Fruit fly (Drosophila melanogaster): ENCODE data around the gene Snoo.

Gene Snoo

DNA sequence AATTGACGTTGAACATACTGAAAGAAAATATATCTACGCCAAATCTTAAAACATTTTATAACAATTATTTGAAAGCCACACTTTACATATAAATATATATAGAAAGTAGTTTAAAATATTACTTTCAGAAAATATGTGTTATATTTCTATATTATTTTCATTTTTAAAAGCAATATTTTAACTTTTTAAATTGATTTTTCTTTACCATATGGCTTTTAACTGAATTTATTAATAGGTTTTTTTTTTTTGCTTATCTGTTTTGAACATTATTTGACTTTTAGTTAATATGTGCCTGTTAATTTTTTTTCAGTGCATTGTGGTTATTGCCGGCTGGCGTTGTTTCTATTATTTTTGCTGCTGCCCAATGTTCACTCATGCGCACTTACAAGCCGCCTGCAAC, 15.9 kb downstream of the Snoo start (continued):
- TF ChIP-seq Lim3 (GFP tag; IDR thresholded peaks at IDR 0.05): no peak
- no peak for TF ChIP-seq Rfx (GFP tag; IDR thresholded peaks at IDR 0.05)
- peak; percentile 5 for TF ChIP-seq Sox100B (GFP tag; optimal IDR thresholded peaks at IDR 0.05)
- no peak for TF ChIP-seq Dfd (GFP tag; optimal IDR thresholded peaks at IDR 0.05)
- peak; percentile 46; the same call in 2 of the 3 replicates for TF ChIP-seq CG17361 (GFP tag; IDR thresholded peaks at IDR 0.05)
- TF ChIP-seq Spps (tag; optimal IDR thresholded peaks at IDR 0.05): no peak
- no peak for TF ChIP-seq abd-A (tag; optimal IDR thresholded peaks at IDR 0.05)
- no peak for TF ChIP-seq Awh (GFP tag; IDR thresholded peaks at IDR 0.05)
- no peak for TF ChIP-seq CG12071 (GFP tag; optimal IDR thresholded peaks at IDR 0.05)
- TF ChIP-seq CG15073 (GFP tag; optimal IDR thresholded peaks at IDR 0.05): no peak
- no peak for TF ChIP-seq CG18011 (GFP tag; optimal IDR thresholded peaks at IDR 0.05)
- TF ChIP-seq onecut (GFP tag; IDR thresholded peaks at IDR 0.05): no peak
- no peak for TF ChIP-seq sr (GFP tag; IDR thresholded peaks at IDR 0.05)
- no peak for TF ChIP-seq danr (GFP tag; IDR thresholded peaks at IDR 0.05)
- no peak for TF ChIP-seq CG43689 (GFP tag; IDR thresholded peaks at IDR 0.05)
- TF ChIP-seq CG4404 (GFP tag; IDR thresholded peaks at IDR 0.05): no peak
- TF ChIP-seq run (tag; optimal IDR thresholded peaks at IDR 0.05): no peak
- no peak for TF ChIP-seq ci (GFP tag; IDR thresholded peaks at IDR 0.05)
- no peak for TF ChIP-seq tup (GFP tag; optimal IDR thresholded peaks at IDR 0.05)
- peak in 1 of 2 experiments; percentile 7 for TF ChIP-seq Hr51 (GFP tag; optimal IDR thresholded peaks at IDR 0.05)
- TF ChIP-seq nau (GFP tag; optimal IDR thresholded peaks at IDR 0.05): no peak
- TF ChIP-seq CG2712 (tag; optimal IDR thresholded peaks at IDR 0.05): no peak
- no peak for TF ChIP-seq gsb-n (tag; optimal IDR thresholded peaks at IDR 0.05)
- TF ChIP-seq dysf (GFP tag; IDR thresholded peaks at IDR 0.05): peak; percentile 37; the same call in 1 of the 3 replicates
- TF ChIP-seq CG9932 (GFP tag; IDR thresholded peaks at IDR 0.05): no peak
- TF ChIP-seq Doc2 (GFP tag; IDR thresholded peaks at IDR 0.05): no peak
- TF ChIP-seq Lpt (GFP tag; optimal IDR thresholded peaks at IDR 0.05): no peak
- no peak for TF ChIP-seq CG12299 (tag; optimal IDR thresholded peaks at IDR 0.05)
- TF ChIP-seq Vsx1 (GFP tag; optimal IDR thresholded peaks at IDR 0.05): no peak
- no peak for TF ChIP-seq CG8089 (GFP tag; optimal IDR thresholded peaks at IDR 0.05)
- peak; percentile 35 for TF ChIP-seq dmrt99B (tag; optimal IDR thresholded peaks at IDR 0.05)
- TF ChIP-seq mam (GFP tag; optimal IDR thresholded peaks at IDR 0.05): no peak
- TF ChIP-seq gce (GFP tag; IDR thresholded peaks at IDR 0.05): no peak
- no peak for TF ChIP-seq dpn (GFP tag; optimal IDR thresholded peaks at IDR 0.05)
- TF ChIP-seq NC2β (GFP tag; optimal IDR thresholded peaks at IDR 0.05): no peak
- TF ChIP-seq CG10979 (tag; optimal IDR thresholded peaks at IDR 0.05): peak; percentile 5
- no peak for TF ChIP-seq CG9817 (tag; optimal IDR thresholded peaks at IDR 0.05)
- TF ChIP-seq CG14050 (GFP tag; IDR thresholded peaks at IDR 0.05): no peak
- peak; percentile 11 for TF ChIP-seq CG7556 (GFP tag; optimal IDR thresholded peaks at IDR 0.05)
- TF ChIP-seq CG4617 (GFP tag; optimal IDR thresholded peaks at IDR 0.05; ENCODE audit: borderline replicate concordance): no peak
- TF ChIP-seq zen2 (GFP tag; IDR thresholded peaks at IDR 0.05; ENCODE audit: partially characterized antibody): no peak
- no peak for TF ChIP-seq CG7271 (tag; optimal IDR thresholded peaks at IDR 0.05)
- TF ChIP-seq sens (GFP tag): no peak
- no peak for TF ChIP-seq Ada2b (GFP tag; IDR thresholded peaks at IDR 0.05)
- TF ChIP-seq CG2129 (GFP tag; IDR thresholded peaks at IDR 0.05; ENCODE audit: partially characterized antibody): no peak
- no peak for TF ChIP-seq B-H1 (GFP tag; IDR thresholded peaks at IDR 0.05)
- TF ChIP-seq CG9437 (GFP tag; optimal IDR thresholded peaks at IDR 0.05): peak; percentile 2
- TF ChIP-seq ftz-f1 (GFP tag; optimal IDR thresholded peaks at IDR 0.05): no peak
- TF ChIP-seq eve (GFP tag; optimal IDR thresholded peaks at IDR 0.05): no peak
- peak; percentile 24 for TF ChIP-seq PHDP (tag; optimal IDR thresholded peaks at IDR 0.05)
- peak; percentile 53 for TF ChIP-seq gem (tag; optimal IDR thresholded peaks at IDR 0.05)
- TF ChIP-seq CG17186 (GFP tag; optimal IDR thresholded peaks at IDR 0.05): no peak

Measured in whole organism, embryonic.